Worm (Caenorhabditis elegans): ENCODE results near the gene F26G1.9.

F26G1.9 gene

ce11 chrII:4747063-4747462, 26.7 kb downstream of the F26G1.9 start (continued):
- TF ChIP-seq pag-3 (tag; optimal IDR thresholded peaks at IDR 0.05; ENCODE audit: borderline replicate concordance, insufficient read depth): no peak
- no peak for TF ChIP-seq nhr-28 (tag; optimal IDR thresholded peaks at IDR 0.05)
- TF ChIP-seq swsn-7 (tag; optimal IDR thresholded peaks at IDR 0.05): no peak
- no peak for TF ChIP-seq lin-39 (tag; optimal IDR thresholded peaks at IDR 0.05)
- no peak for TF ChIP-seq elt-2 (tag; optimal IDR thresholded peaks at IDR 0.05)
- TF ChIP-seq zip-4 (GFP tag; optimal IDR thresholded peaks at IDR 0.05): no peak
- peak; percentile 5 for TF ChIP-seq snu-23 (GFP tag; optimal IDR thresholded peaks at IDR 0.05)
- TF ChIP-seq nhr-19 (GFP tag; conservative IDR thresholded peaks at IDR 0.05): peak; percentile 40
- TF ChIP-seq fkh-4 (tag; optimal IDR thresholded peaks at IDR 0.05; ENCODE audit: borderline replicate concordance): no peak
- TF ChIP-seq Y116A8C.19 (tag; optimal IDR thresholded peaks at IDR 0.05; ENCODE audit: borderline replicate concordance): no peak
- no peak for TF ChIP-seq sptf-1 (tag; optimal IDR thresholded peaks at IDR 0.05)
- no peak for TF ChIP-seq tbx-2 (tag; optimal IDR thresholded peaks at IDR 0.05)
- no peak for TF ChIP-seq tlp-1 (tag; optimal IDR thresholded peaks at IDR 0.05)
- TF ChIP-seq ceh-90 (tag; optimal IDR thresholded peaks at IDR 0.05): no peak
- no peak for TF ChIP-seq ztf-4 (tag; optimal IDR thresholded peaks at IDR 0.05)
- TF ChIP-seq lin-35 (GFP tag; optimal IDR thresholded peaks at IDR 0.05): peak in 1 of 2 experiments; percentile 8
- no peak for TF ChIP-seq zag-1 (tag; optimal IDR thresholded peaks at IDR 0.05)
- TF ChIP-seq hlh-17 (GFP tag; optimal IDR thresholded peaks at IDR 0.05; ENCODE audit: borderline replicate concordance): no peak
- TF ChIP-seq unc-98 (GFP tag; IDR thresholded peaks at IDR 0.05): no peak
- 0 out of 2 replicates have a peak, but pooled peaks have one; percentile 6 for TF ChIP-seq grh-1 (GFP tag; IDR thresholded peaks at IDR 0.05)
- peak; percentile 30 for TF ChIP-seq nhr-47 (tag; optimal IDR thresholded peaks at IDR 0.05)
- no peak for TF ChIP-seq pax-3 (tag; optimal IDR thresholded peaks at IDR 0.05)
- TF ChIP-seq mef-2 (tag; optimal IDR thresholded peaks at IDR 0.05): no peak
- no peak for TF ChIP-seq dsc-1 (tag; optimal IDR thresholded peaks at IDR 0.05)
- TF ChIP-seq vab-15 (tag; optimal IDR thresholded peaks at IDR 0.05): no peak
- TF ChIP-seq nhr-76 (tag; optimal IDR thresholded peaks at IDR 0.05): no peak
- TF ChIP-seq ceh-82 (tag; optimal IDR thresholded peaks at IDR 0.05): no peak
- TF ChIP-seq nhr-84 (tag; optimal IDR thresholded peaks at IDR 0.05): no peak
- no peak for TF ChIP-seq ces-1 (GFP tag; optimal IDR thresholded peaks at IDR 0.05)
- TF ChIP-seq mdl-1 (tag; optimal IDR thresholded peaks at IDR 0.05): peak in 1 of 2 experiments; percentile 44
- no peak for TF ChIP-seq fos-1 (tag; optimal IDR thresholded peaks at IDR 0.05)
- no peak for TF ChIP-seq sox-4 (tag; optimal IDR thresholded peaks at IDR 0.05)

ce11 chrII:4745281-4745680, 28.5 kb downstream of the F26G1.9 start:
- TF ChIP-seq blmp-1 (tag; optimal IDR thresholded peaks at IDR 0.05): peak; percentile 95
- peak; percentile 38 for TF ChIP-seq nhr-11 (tag; optimal IDR thresholded peaks at IDR 0.05)
- no peak for TF ChIP-seq ceh-88 (GFP tag; IDR thresholded peaks at IDR 0.05)
- no peak for TF ChIP-seq C04F5.9 (tag; optimal IDR thresholded peaks at IDR 0.05)
- peak; percentile 79 for TF ChIP-seq nhr-71 (tag; optimal IDR thresholded peaks at IDR 0.05)
- no peak for TF ChIP-seq elt-2 (tag; optimal IDR thresholded peaks at IDR 0.05)
- no peak for TF ChIP-seq skn-1 (tag; optimal IDR thresholded peaks at IDR 0.05)
- TF ChIP-seq C34B4.2 (tag; optimal IDR thresholded peaks at IDR 0.05): no peak
- TF ChIP-seq unc-62 (GFP tag; optimal IDR thresholded peaks at IDR 0.05): no peak
- TF ChIP-seq mep-1 (tag; optimal IDR thresholded peaks at IDR 0.05): no peak
- peak in 1 of 2 experiments; percentile 38 for TF ChIP-seq lsy-2 (tag; optimal IDR thresholded peaks at IDR 0.05)
- peak; percentile 84 for TF ChIP-seq unc-130 (tag; optimal IDR thresholded peaks at IDR 0.05)
- peak; percentile 47 for TF ChIP-seq nhr-47 (tag; optimal IDR thresholded peaks at IDR 0.05)
- TF ChIP-seq nhr-85 (tag): peak; percentile 96
- TF ChIP-seq sup-37 (GFP tag; optimal IDR thresholded peaks at IDR 0.05): no peak
- peak; percentile 73 for TF ChIP-seq grh-1 (GFP tag; IDR thresholded peaks at IDR 0.05)
- TF ChIP-seq egl-13 (tag; optimal IDR thresholded peaks at IDR 0.05): no peak
- no peak for TF ChIP-seq ztf-11 (tag; optimal IDR thresholded peaks at IDR 0.05)
- TF ChIP-seq mef-2 (tag; optimal IDR thresholded peaks at IDR 0.05): no peak
- TF ChIP-seq snu-23 (GFP tag; optimal IDR thresholded peaks at IDR 0.05): peak; percentile 71
- peak; percentile 68 for TF ChIP-seq lin-14 (GFP tag; optimal IDR thresholded peaks at IDR 0.05)
- TF ChIP-seq nhr-77 (tag; optimal IDR thresholded peaks at IDR 0.05): no peak
- peak; percentile 82 for TF ChIP-seq nhr-20 (tag; optimal IDR thresholded peaks at IDR 0.05)
- no peak for TF ChIP-seq zag-1 (tag; optimal IDR thresholded peaks at IDR 0.05)
- peak; percentile 63 for TF ChIP-seq tbx-2 (tag; optimal IDR thresholded peaks at IDR 0.05)
- TF ChIP-seq lin-35 (GFP tag; optimal IDR thresholded peaks at IDR 0.05): peak in 1 of 2 experiments; percentile 55
- no peak for TF ChIP-seq unc-98 (GFP tag; IDR thresholded peaks at IDR 0.05)
- no peak for TF ChIP-seq hlh-17 (GFP tag; optimal IDR thresholded peaks at IDR 0.05; ENCODE audit: borderline replicate concordance)
- no peak for TF ChIP-seq alr-1 (tag; optimal IDR thresholded peaks at IDR 0.05; ENCODE audit: borderline replicate concordance)
- TF ChIP-seq nhr-76 (tag; optimal IDR thresholded peaks at IDR 0.05): no peak
- TF ChIP-seq vab-15 (tag; optimal IDR thresholded peaks at IDR 0.05): no peak
- TF ChIP-seq mdl-1 (tag; optimal IDR thresholded peaks at IDR 0.05): peak in 1 of 2 experiments; percentile 12
